Worm (Caenorhabditis elegans) whole organism, young adult: Measurements from ENCODE around the gene gpa-7.

Experiments
- B0336.3 ChIP-seq: fragments of 200-800 bp; sonication (Bioruptor generic); IDR thresholded peaks from 2 replicates; pipeline ENCODE4 v1.3.6; 2022; ENCODE audit warnings: missing genetic modification characterization, missing compliant biosample characterization
- D2030.7 ChIP-seq: fragments of 200-800 bp; sonication (Bioruptor generic); IDR thresholded peaks from 2 replicates; pipeline ENCODE4 v1.3.6; 2022; ENCODE audit warnings: missing genetic modification reagents, missing genetic modification characterization, missing compliant biosample characterization
- F22D6.2 ChIP-seq: sonication (generic microtip); optimal IDR thresholded peaks from 2 replicates; lab custom pipeline; 2016; ENCODE audit warnings: mild to moderate bottlenecking, missing genetic modification characterization, missing compliant biosample characterization
- F37B4.10 ChIP-seq: fragments of 200-800 bp; sonication (Bioruptor generic); IDR thresholded peaks from 2 replicates; pipeline ENCODE4 v1.3.6; 2022; ENCODE audit warnings: missing genetic modification characterization, missing compliant biosample characterization
- F57C9.4 ChIP-seq: sonication (generic microtip); optimal IDR thresholded peaks from 2 replicates; lab custom pipeline; 2017; ENCODE audit warnings: mild to moderate bottlenecking, missing genetic modification characterization, missing compliant biosample characterization
- K11D2.4 ChIP-seq: fragments of 200-800 bp; sonication (Bioruptor generic); IDR thresholded peaks from 2 replicates; pipeline ENCODE4 v1.3.6; 2022; ENCODE audit warnings: missing genetic modification reagents, missing genetic modification characterization, missing compliant biosample characterization
- Y53G8AR.9 ChIP-seq: fragments of 200-800 bp; sonication (Bioruptor generic); conservative IDR thresholded peaks from 2 replicates; pipeline ENCODE4 v1.3.6; 2022; ENCODE audit warnings: missing genetic modification reagents, missing genetic modification characterization, missing compliant biosample characterization
- Y67H2A.10 ChIP-seq: fragments of 200-800 bp; sonication (Bioruptor generic); conservative IDR thresholded peaks from 2 replicates; pipeline ENCODE4 v1.3.6; 2022; ENCODE audit warnings: missing genetic modification reagents, missing genetic modification characterization, missing compliant biosample characterization
- Y79H2A.3 ChIP-seq: fragments of 200-800 bp; sonication (Bioruptor generic); conservative IDR thresholded peaks from 2 replicates; pipeline ENCODE4 v1.3.6; 2022; ENCODE audit warnings: missing genetic modification reagents, missing genetic modification characterization, missing compliant biosample characterization
- Y95B8A.8 ChIP-seq: fragments of 200-800 bp; sonication (Bioruptor generic); IDR thresholded peaks from 2 replicates; pipeline ENCODE4 v1.3.6; 2022; ENCODE audit warnings: missing genetic modification reagents, missing genetic modification characterization, missing compliant biosample characterization
- akir-1 ChIP-seq: fragments of 200-800 bp; sonication (Bioruptor generic); optimal IDR thresholded peaks from 2 replicates; lab custom pipeline; 2018; ENCODE audit warnings: mild to moderate bottlenecking, missing genetic modification characterization, moderate library complexity, missing compliant biosample characterization
- aptf-2 ChIP-seq: fragments of 200-800 bp; sonication (Bioruptor generic); conservative IDR thresholded peaks from 2 replicates; pipeline ENCODE4 v1.3.6; 2022; ENCODE audit warnings: missing genetic modification reagents, missing genetic modification characterization, missing compliant biosample characterization
- aptf-3 ChIP-seq: fragments of 200-800 bp; sonication (Bioruptor generic); IDR thresholded peaks from 2 replicates; pipeline ENCODE4 v1.3.6; 2022; ENCODE audit warnings: missing genetic modification characterization, missing compliant biosample characterization
- attf-6 ChIP-seq: fragments of 200-800 bp; sonication (Bioruptor generic); IDR thresholded peaks from 2 replicates; pipeline ENCODE4 v1.3.6; 2022; ENCODE audit warnings: missing genetic modification reagents, missing genetic modification characterization, missing compliant biosample characterization
- cebp-1 ChIP-seq, 2 experiments: fragments of 200-800 bp in 1 of 2; sonication (Bioruptor generic) in 1 of 2; sonication (generic microtip) in 1 of 2; IDR thresholded peaks in 1 of 2; optimal IDR thresholded peaks in 1 of 2; 2 replicates each; pipeline versions ENCODE4 v1.3.6 to Lab custom; 2017 to 2022; ENCODE audit warnings: missing compliant biosample characterization in 2 of 2, missing genetic modification characterization in 2 of 2, mild to moderate bottlenecking in 1 of 2, missing genetic modification reagents in 1 of 2, moderate library complexity in 1 of 2
- cebp-2 ChIP-seq: fragments of 200-800 bp; sonication (Bioruptor generic); IDR thresholded peaks from 2 replicates; pipeline ENCODE4 v1.3.6; 2022; ENCODE audit warnings: missing genetic modification characterization, missing compliant biosample characterization
- ceh-100 ChIP-seq: fragments of 200-800 bp; sonication (Bioruptor generic); IDR thresholded peaks from 2 replicates; pipeline ENCODE4 v1.3.6; 2022; ENCODE audit warnings: missing genetic modification reagents, missing genetic modification characterization, missing compliant biosample characterization
- ceh-79 ChIP-seq: sonication (generic microtip); optimal IDR thresholded peaks from 2 replicates; lab custom pipeline; 2017; ENCODE audit warnings: mild to moderate bottlenecking, missing genetic modification characterization, missing compliant biosample characterization
- dpff-1 ChIP-seq: sonication (generic microtip); optimal IDR thresholded peaks from 2 replicates; lab custom pipeline; 2017; ENCODE audit warnings: mild to moderate bottlenecking, missing genetic modification characterization, missing compliant biosample characterization
- efl-1 ChIP-seq: fragments of 150-350 bp; optimal IDR thresholded peaks from 2 replicates; lab custom pipeline; 2014; ENCODE audit warnings: missing biosample characterization, missing genetic modification reagents, missing genetic modification characterization
- hmg-1.2 ChIP-seq: fragments of 200-800 bp; sonication (Bioruptor generic); IDR thresholded peaks from 2 replicates; pipeline ENCODE4 v1.3.6; 2022; ENCODE audit warnings: missing genetic modification reagents, missing genetic modification characterization, missing compliant biosample characterization
- lin-26 ChIP-seq: fragments of 200-800 bp; sonication (Bioruptor generic); IDR thresholded peaks from 2 replicates; pipeline ENCODE4 v1.3.6; 2022; ENCODE audit warnings: missing genetic modification reagents, missing genetic modification characterization, missing compliant biosample characterization
- lin-35 ChIP-seq, 3 experiments: fragments of 150-350 bp in 2 of 3; sonication (generic microtip) in 1 of 3; optimal IDR thresholded peaks; 2 replicates each; lab custom pipeline; 2014 to 2018; ENCODE audit warnings: missing biosample characterization in 3 of 3, missing genetic modification characterization in 3 of 3, missing genetic modification reagents in 3 of 3
- lin-40 ChIP-seq: sonication (generic microtip); optimal IDR thresholded peaks from 2 replicates; lab custom pipeline; 2016; ENCODE audit warnings: missing genetic modification characterization, mild to moderate bottlenecking, missing compliant biosample characterization, missing genotype, missing genetic modification reagents
- lir-1 ChIP-seq: fragments of 200-800 bp; sonication (Bioruptor generic); conservative IDR thresholded peaks from 2 replicates; pipeline ENCODE4 v1.3.6; 2022; ENCODE audit warnings: missing genetic modification reagents, missing genetic modification characterization, missing compliant biosample characterization
- lsl-1 ChIP-seq: fragments of 200-800 bp; sonication (Bioruptor generic); optimal IDR thresholded peaks from 2 replicates; lab custom pipeline; 2018; ENCODE audit warnings: mild to moderate bottlenecking, missing genetic modification characterization, moderate library complexity, missing compliant biosample characterization
- lsy-27 ChIP-seq: sonication (generic microtip); optimal IDR thresholded peaks from 2 replicates; lab custom pipeline; 2017; ENCODE audit warnings: missing genetic modification characterization, mild to moderate bottlenecking, missing compliant biosample characterization, antibody characterized with exemption, missing genotype, borderline replicate concordance; ENCODE audit not compliant: insufficient read depth
- nfya-1 ChIP-seq: sonication (generic microtip); optimal IDR thresholded peaks from 2 replicates; lab custom pipeline; 2017; ENCODE audit warnings: antibody characterized with exemption, missing compliant biosample characterization, missing genetic modification characterization, borderline replicate concordance; ENCODE audit not compliant: insufficient read depth
- nfyb-1 ChIP-seq: fragments of 200-800 bp; sonication (Bioruptor generic); IDR thresholded peaks from 2 replicates; pipeline ENCODE4 v1.3.6; 2022; ENCODE audit warnings: missing genetic modification reagents, missing genetic modification characterization, missing compliant biosample characterization
- nhr-179 ChIP-seq: sonication (generic microtip); optimal IDR thresholded peaks from 2 replicates; lab custom pipeline; 2016; ENCODE audit warnings: mild to moderate bottlenecking, missing genetic modification characterization, missing compliant biosample characterization
- rpc-1 ChIP-seq, 2 experiments: fragments of 150-350 bp in 1 of 2; sonication (generic microtip) in 1 of 2; optimal IDR thresholded peaks; 2 replicates each; lab custom pipeline; 2014 to 2018; ENCODE audit warnings: missing biosample characterization in 1 of 2, missing genetic modification characterization in 1 of 2, missing genetic modification reagents in 1 of 2, missing genotype in 1 of 2
- snpc-1.1 ChIP-seq: sonication (generic microtip); optimal IDR thresholded peaks from 2 replicates; lab custom pipeline; 2017; ENCODE audit warnings: missing genetic modification characterization, mild to moderate bottlenecking, missing compliant biosample characterization, antibody characterized with exemption, moderate library complexity, missing genotype, missing genetic modification reagents; ENCODE audit not compliant: insufficient read depth
- sptf-2 ChIP-seq: fragments of 200-800 bp; sonication (Bioruptor generic); optimal IDR thresholded peaks from 2 replicates; lab custom pipeline; 2018; ENCODE audit warnings: mild to moderate bottlenecking, missing genetic modification characterization, missing compliant biosample characterization
- tbx-9 ChIP-seq: sonication (generic microtip); optimal IDR thresholded peaks from 2 replicates; lab custom pipeline; 2016; ENCODE audit warnings: borderline replicate concordance, missing genetic modification characterization, inconsistent platforms, missing compliant biosample characterization
- ztf-6 ChIP-seq: fragments of 200-800 bp; sonication (Bioruptor generic); IDR thresholded peaks from 2 replicates; pipeline ENCODE4 v1.3.6; 2022; ENCODE audit warnings: missing genetic modification reagents, missing genetic modification characterization, missing compliant biosample characterization

The gpa-7 gene

DNA sequence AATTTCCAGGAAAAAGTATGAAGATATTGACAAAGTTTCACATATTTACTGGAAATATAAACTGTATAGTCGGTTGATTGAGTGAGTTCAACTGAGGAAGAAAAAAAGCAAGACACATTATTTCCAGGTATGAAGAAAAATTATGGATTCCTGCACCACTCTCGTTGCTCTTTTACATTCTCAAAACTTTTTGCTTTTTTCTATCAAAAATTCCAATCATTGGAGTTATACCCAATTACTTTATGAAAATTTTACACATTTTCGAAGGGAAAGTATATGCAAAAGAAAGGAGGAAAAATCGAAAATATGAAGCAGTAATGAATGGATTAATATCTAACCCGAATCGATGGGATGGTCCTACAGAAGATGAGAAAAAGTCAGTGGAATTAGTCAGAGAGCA is 39.1 kb downstream of the gpa-7 start:
- TF ChIP-seq Y95B8A.8 (no peak), lin-26 (GFP tag; lab: Robert Waterston, UW) (no peak), aptf-2 (GFP tag; lab: Robert Waterston, UW) (no peak), efl-1 (GFP tag; lab: Kevin White, UChicago) (no peak), ceh-100 (no peak), Y53G8AR.9 (GFP tag; lab: Robert Waterston, UW) (no peak), lsl-1 (no peak), snpc-1.1 (tag; lab: Kevin White, UChicago) (no peak), lin-40 (tag; lab: Kevin White, UChicago) (no peak), Y79H2A.3 (GFP tag; lab: Robert Waterston, UW) (no peak), lir-1 (GFP tag; lab: Robert Waterston, UW) (no peak), D2030.7 (no peak), cebp-2 (GFP tag; lab: Robert Waterston, UW) (no peak), ceh-79 (tag; lab: Kevin White, UChicago) (no peak), tbx-9 (tag; lab: Kevin White, UChicago) (no peak), ztf-6 (no peak), lin-35 (GFP tag; optimal IDR thresholded peaks at IDR 0.05; lab: Kevin White, UChicago) (no peak), hmg-1.2 (GFP tag; lab: Robert Waterston, UW) (no peak)

DNA sequence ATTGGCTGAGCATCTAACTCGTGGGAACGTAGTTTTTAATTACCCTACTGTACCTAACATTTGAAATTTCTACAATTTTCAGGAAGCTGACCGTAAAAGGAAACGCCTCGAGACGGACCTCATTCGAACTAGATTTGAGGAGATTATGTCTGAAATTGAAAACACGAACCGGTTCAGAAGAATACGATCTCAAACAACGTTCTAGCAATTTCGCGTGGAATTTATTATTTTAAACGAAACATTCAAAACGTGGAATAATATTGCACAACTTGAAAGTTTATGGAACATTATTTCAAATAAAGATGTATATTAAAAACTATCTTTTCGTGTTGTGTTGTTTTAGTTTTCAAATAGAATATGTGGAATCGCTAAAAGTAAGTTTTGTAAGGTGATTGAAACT is 39.7 kb downstream of the gpa-7 start, which contains the start of gene F13B12.7:
TSS of gene F13B12.7 (plus strand) at position 301 of the 400 bp plus-strand sequence.
- no peak for TF ChIP-seq nhr-179 (tag; lab: Kevin White, UChicago)
- no peak for TF ChIP-seq snpc-1.1 (tag; lab: Kevin White, UChicago)
- TF ChIP-seq B0336.3 (GFP tag; lab: Robert Waterston, UW), result no peak
- TF ChIP-seq akir-1 (GFP tag; lab: Kevin White, UChicago), result no peak
- no peak for TF ChIP-seq rpc-1 (optimal IDR thresholded peaks at IDR 0.05; lab: Kevin White, UChicago)
- TF ChIP-seq rpc-1 (tag; optimal IDR thresholded peaks at IDR 0.05; lab: Kevin White, UChicago), result no peak
- TF ChIP-seq, all 124 proteins: peak for 0

DNA sequence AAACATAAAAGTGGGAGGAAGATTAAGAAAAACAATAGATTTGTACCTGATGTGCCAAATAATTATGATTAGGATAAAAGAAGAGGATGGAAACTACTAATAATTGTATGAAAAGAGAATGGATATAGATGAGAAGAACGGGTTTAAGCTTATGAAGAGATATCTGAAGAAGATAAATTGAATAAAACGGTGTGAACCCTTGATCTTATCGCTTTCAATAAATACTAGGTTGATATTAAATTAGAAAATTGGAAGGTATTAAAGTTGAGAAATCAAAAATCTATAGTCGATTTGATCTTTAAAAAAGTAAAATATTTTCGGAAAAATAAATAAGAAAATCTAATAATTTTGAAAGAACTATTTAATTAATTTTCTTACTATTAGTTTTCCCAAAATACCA is 46.0 kb downstream of the gpa-7 start, which contains the start of gene F13B12.4:
TSS of gene F13B12.4 (minus strand) at position 101 of the 400 bp plus-strand sequence.
- no peak for TF ChIP-seq F57C9.4 (tag; lab: Kevin White, UChicago)
- TF ChIP-seq aptf-3, result no peak
- no peak for TF ChIP-seq nfya-1 (tag; lab: Kevin White, UChicago)
- no peak for TF ChIP-seq lsy-27
- TF ChIP-seq F22D6.2 (tag; lab: Kevin White, UChicago), result no peak
- TF ChIP-seq dpff-1 (tag; lab: Kevin White, UChicago), result no peak
- TF ChIP-seq cebp-1 (GFP tag; IDR thresholded peaks at IDR 0.05; lab: Robert Waterston, UW), result no peak
- no peak for TF ChIP-seq cebp-1 (tag; optimal IDR thresholded peaks at IDR 0.05; lab: Kevin White, UChicago)
- TF ChIP-seq Y79H2A.3 (GFP tag; lab: Robert Waterston, UW), result no peak
- TF ChIP-seq nfyb-1 (GFP tag; lab: Robert Waterston, UW), result no peak
- no peak for TF ChIP-seq Y67H2A.10 (GFP tag; lab: Robert Waterston, UW)
- TF ChIP-seq F37B4.10 (GFP tag; lab: Robert Waterston, UW), result no peak
- no peak for TF ChIP-seq K11D2.4
- no peak for TF ChIP-seq sptf-2 (GFP tag; lab: Kevin White, UChicago)
- TF ChIP-seq attf-6 (GFP tag; lab: Robert Waterston, UW), result no peak
